Worm (Caenorhabditis elegans): Measurements from ENCODE around the gene H40L08.9.

Gene H40L08.9

DNA sequence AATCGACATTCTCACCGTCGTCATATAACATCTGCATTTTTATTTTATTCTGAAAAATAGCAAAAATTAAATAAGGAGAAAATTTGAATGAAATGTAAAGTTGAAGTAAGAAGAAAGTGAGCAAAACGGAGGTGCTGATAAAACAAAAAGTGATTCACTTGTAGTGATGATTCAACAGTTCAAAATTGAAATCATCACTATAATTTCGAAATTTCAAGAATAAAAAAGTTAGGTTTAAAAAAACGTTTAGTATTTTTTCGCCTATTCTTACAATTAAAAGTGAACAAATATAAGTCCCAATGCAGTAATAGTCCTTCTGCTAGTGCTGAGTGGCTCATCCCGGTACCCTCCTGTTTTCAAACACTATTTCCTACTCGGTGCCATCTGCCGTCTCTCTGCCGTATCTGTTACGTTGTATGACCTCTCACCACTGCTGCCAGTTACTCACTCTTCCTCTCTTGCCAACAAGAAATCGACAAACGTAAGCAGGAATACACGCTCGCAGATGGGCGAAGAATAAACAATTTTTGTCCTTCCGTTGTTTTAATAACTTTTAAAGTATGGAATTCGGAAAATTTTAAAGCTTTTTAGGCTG lies 24.2 kb upstream of the H40L08.9 start, which contains the start of gene dhhc-1:
Gene dhhc-1 (minus strand): TSS at position 51 of the 595 bp plus-strand sequence.
- no peak for TF ChIP-seq unc-130 (GFP tag; optimal IDR thresholded peaks at IDR 0.05)
- peak; percentile 49 for TF ChIP-seq mes-2 (tag; optimal IDR thresholded peaks at IDR 0.05; ENCODE audit: poor library complexity, severe bottlenecking)
- no peak for TF ChIP-seq ceh-44 (GFP tag; IDR thresholded peaks at IDR 0.05)
- peak; percentile 58 for TF ChIP-seq aha-1 (tag)
- peak in 1 of 2 experiments; percentile 75 for TF ChIP-seq unc-62 (GFP tag; optimal IDR thresholded peaks at IDR 0.05 in 1 of 2)
- no peak for TF ChIP-seq unc-62 (tag; optimal IDR thresholded peaks at IDR 0.05)
- TF ChIP-seq nhr-41 (GFP tag; IDR thresholded peaks at IDR 0.05) = peak; percentile 74; the same call in 1 of the 2 replicates
- no peak for TF ChIP-seq skn-1 (tag; optimal IDR thresholded peaks at IDR 0.05)
- peak; percentile 46; the same call in 1 of the 2 replicates for TF ChIP-seq dmd-6 (GFP tag; IDR thresholded peaks at IDR 0.05)
- TF ChIP-seq cey-2 (tag; optimal IDR thresholded peaks at IDR 0.05; ENCODE audit: borderline replicate concordance, insufficient read depth) = no peak
- no peak for TF ChIP-seq nhr-10 (tag; optimal IDR thresholded peaks at IDR 0.05)
- no peak for TF ChIP-seq Y75B8A.6 (GFP tag; IDR thresholded peaks at IDR 0.05)
- TF ChIP-seq hmg-1.1 (GFP tag; IDR thresholded peaks at IDR 0.05) = peak; percentile 80
- no peak for TF ChIP-seq zag-1 (tag; optimal IDR thresholded peaks at IDR 0.05)
- TF ChIP-seq daf-16 (GFP tag; optimal IDR thresholded peaks at IDR 0.05) = peak in 1 of 2 experiments; percentile 16
- peak; percentile 31 for TF ChIP-seq daf-16 (tag; optimal IDR thresholded peaks at IDR 0.05)
- TF ChIP-seq nhr-11 (tag; optimal IDR thresholded peaks at IDR 0.05) = no peak
- TF ChIP-seq F44E2.7 (GFP tag; IDR thresholded peaks at IDR 0.05) = no peak
- no peak for TF ChIP-seq nhr-237 (tag; optimal IDR thresholded peaks at IDR 0.05)
- TF ChIP-seq snpc-1.2 (GFP tag; IDR thresholded peaks at IDR 0.05) = no peak
- no peak for TF ChIP-seq ceh-82 (tag; optimal IDR thresholded peaks at IDR 0.05)
- TF ChIP-seq mep-1 (tag; optimal IDR thresholded peaks at IDR 0.05) = peak; percentile 43
- TF ChIP-seq dve-1 (tag; optimal IDR thresholded peaks at IDR 0.05; ENCODE audit: insufficient read depth) = no peak
- TF ChIP-seq hlh-30 (tag; optimal IDR thresholded peaks at IDR 0.05; ENCODE audit: insufficient read depth) = peak; percentile 33
- no peak for TF ChIP-seq arid-1 (GFP tag; conservative IDR thresholded peaks at IDR 0.05)
- peak; percentile 33 for TF ChIP-seq mxl-3 (GFP tag; optimal IDR thresholded peaks at IDR 0.05)
- no peak for TF ChIP-seq Y5F2A.4 (GFP tag; optimal IDR thresholded peaks at IDR 0.05)
- TF ChIP-seq nhr-28 (tag; optimal IDR thresholded peaks at IDR 0.05) = peak; percentile 34
- TF ChIP-seq lin-29 (GFP tag; IDR thresholded peaks at IDR 0.05) = no peak
- peak; percentile 10 for TF ChIP-seq nhr-6 (tag; optimal IDR thresholded peaks at IDR 0.05)
- no peak for TF ChIP-seq F49E8.2 (tag; optimal IDR thresholded peaks at IDR 0.05; ENCODE audit: borderline replicate concordance)
- peak; percentile 52 for TF ChIP-seq hlh-11 (tag; optimal IDR thresholded peaks at IDR 0.05)
- peak in 1 of 2 experiments; percentile 23 for TF ChIP-seq lsy-2 (tag; optimal IDR thresholded peaks at IDR 0.05)
- no peak for TF ChIP-seq ztf-11 (tag; optimal IDR thresholded peaks at IDR 0.05)
- no peak for TF ChIP-seq dmd-9 (GFP tag; IDR thresholded peaks at IDR 0.05)
- TF ChIP-seq daf-19 (GFP tag; conservative IDR thresholded peaks at IDR 0.05) = no peak
- peak; percentile 42 for TF ChIP-seq rbr-2 (tag; optimal IDR thresholded peaks at IDR 0.05)
- no peak for TF ChIP-seq jun-1 (tag; optimal IDR thresholded peaks at IDR 0.05)
- no peak for TF ChIP-seq lin-39 (tag; optimal IDR thresholded peaks at IDR 0.05)
- TF ChIP-seq pqm-1 (tag; optimal IDR thresholded peaks at IDR 0.05) = peak; percentile 48
- no peak for TF ChIP-seq ceh-32 (tag; optimal IDR thresholded peaks at IDR 0.05; ENCODE audit: poor library complexity)
- 0 out of 2 replicates have a peak, but pooled peaks have one; percentile 3 for TF ChIP-seq egl-43 (GFP tag; IDR thresholded peaks at IDR 0.05)

ce11 chrX:15097763-15098162 lies 21.5 kb upstream of the H40L08.9 start, which contains the start of gene F09B12.3:
TSS of gene F09B12.3 (minus strand) at chrX:15097954.
- TF ChIP-seq lin-39 (tag; optimal IDR thresholded peaks at IDR 0.05) = no peak
- TF ChIP-seq hlh-11 (tag; optimal IDR thresholded peaks at IDR 0.05) = peak; percentile 27
- TF ChIP-seq zip-2 (tag; optimal IDR thresholded peaks at IDR 0.05) = no peak
- TF ChIP-seq lin-29 (GFP tag; IDR thresholded peaks at IDR 0.05) = no peak
- TF ChIP-seq daf-16 (GFP tag; optimal IDR thresholded peaks at IDR 0.05) = no peak
- peak; percentile 52 for TF ChIP-seq daf-16 (tag; optimal IDR thresholded peaks at IDR 0.05)
- TF ChIP-seq dve-1 (tag; optimal IDR thresholded peaks at IDR 0.05; ENCODE audit: insufficient read depth) = peak; percentile 35
- no peak for TF ChIP-seq unc-130 (GFP tag; optimal IDR thresholded peaks at IDR 0.05)
- peak; percentile 94 for TF ChIP-seq pqm-1 (tag; optimal IDR thresholded peaks at IDR 0.05)
- TF ChIP-seq T20F7.1 (GFP tag; optimal IDR thresholded peaks at IDR 0.05) = no peak
- TF ChIP-seq nhr-77 (tag; optimal IDR thresholded peaks at IDR 0.05) = peak; percentile 10
- no peak for TF ChIP-seq unc-39 (tag; optimal IDR thresholded peaks at IDR 0.05)
- peak; percentile 45 for TF ChIP-seq nhr-28 (tag; optimal IDR thresholded peaks at IDR 0.05)
- TF ChIP-seq cey-2 (tag; optimal IDR thresholded peaks at IDR 0.05; ENCODE audit: borderline replicate concordance, insufficient read depth) = no peak
- TF ChIP-seq dmd-6 (GFP tag; IDR thresholded peaks at IDR 0.05) = peak; percentile 51
